Fruit fly (Drosophila melanogaster): ENCODE data around the gene CG11555.

Gene CG11555

DNA sequence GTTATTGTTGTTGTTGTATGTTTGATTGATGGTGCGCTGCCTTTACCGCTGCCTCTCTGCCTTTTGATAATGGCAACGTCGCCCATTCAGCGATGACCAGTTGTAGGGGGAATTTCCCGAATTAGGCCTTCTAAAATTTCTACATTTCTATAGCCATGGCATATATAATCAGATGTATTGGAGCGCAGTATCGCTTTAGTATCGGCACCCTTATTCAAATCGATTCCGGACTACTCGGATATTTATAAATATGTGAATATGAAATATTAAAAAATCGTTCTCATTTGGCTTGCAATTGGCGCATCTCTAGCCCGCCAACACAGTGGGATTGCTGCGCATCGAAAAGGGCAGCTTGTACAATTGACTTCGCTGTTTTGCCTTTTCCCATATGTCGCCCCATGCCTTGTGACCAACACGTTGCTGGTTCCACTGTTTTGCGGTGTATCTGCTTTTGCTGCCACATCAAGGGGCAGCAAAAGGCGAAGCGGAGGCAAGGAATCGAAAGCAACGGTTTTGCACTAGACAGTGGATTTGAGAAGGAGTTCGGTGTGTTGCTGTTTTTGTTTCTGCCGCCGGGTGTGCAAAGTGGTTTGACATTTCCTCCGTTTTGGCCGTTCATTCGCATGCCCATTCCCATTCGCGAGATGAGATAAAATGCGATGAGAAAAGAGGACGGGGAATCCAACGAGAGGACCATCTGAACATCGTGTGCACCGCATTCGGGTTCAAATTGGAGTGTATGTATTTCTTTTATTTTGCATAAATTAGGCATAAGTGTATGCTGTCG lies 48.8 kb upstream of the CG11555 start (continued):
- TF ChIP-seq YL-1 (GFP tag; optimal IDR thresholded peaks at IDR 0.05) (peak; percentile 7), Doc2 (GFP tag; IDR thresholded peaks at IDR 0.05) (no peak), odd (GFP tag; optimal IDR thresholded peaks at IDR 0.05) (peak; percentile 58), Fer1 (GFP tag; optimal IDR thresholded peaks at IDR 0.05) (peak; percentile 78), Med (GFP tag) (peak; percentile 79), CG33213 (GFP tag; optimal IDR thresholded peaks at IDR 0.05) (peak; percentile 24), zfh1 (GFP tag; IDR thresholded peaks at IDR 0.05) (peak; percentile 56; the same call in 2 of the 3 replicates), HmgZ (tag; optimal IDR thresholded peaks at IDR 0.05) (no peak), CG12299 (tag; optimal IDR thresholded peaks at IDR 0.05) (peak; percentile 27), CG34376 (GFP tag; optimal IDR thresholded peaks at IDR 0.05) (peak; percentile 21), Drgx (GFP tag; IDR thresholded peaks at IDR 0.05) (peak; percentile 67), CG1602 (GFP tag; optimal IDR thresholded peaks at IDR 0.05) (peak; percentile 41), Blimp-1 (GFP tag; optimal IDR thresholded peaks at IDR 0.05) (no peak), sens-2 (GFP tag; IDR thresholded peaks at IDR 0.05) (no peak), CG16815 (GFP tag; optimal IDR thresholded peaks at IDR 0.05) (peak; percentile 19), Taf1 (GFP tag; IDR thresholded peaks at IDR 0.05) (peak; percentile 42; the same call in 1 of the 2 replicates), Camta (GFP tag; optimal IDR thresholded peaks at IDR 0.05) (no peak), CG7357 (GFP tag; IDR thresholded peaks at IDR 0.05) (0 out of 3 replicates have a peak, but pooled peaks have one; percentile 33), shn (GFP tag; optimal IDR thresholded peaks at IDR 0.05) (peak; percentile 15), CG11560 (tag; IDR thresholded peaks at IDR 0.05) (no peak), mam (GFP tag; optimal IDR thresholded peaks at IDR 0.05) (peak; percentile 60), CG7786 (GFP tag; optimal IDR thresholded peaks at IDR 0.05) (peak; percentile 27), Scr (GFP tag; IDR thresholded peaks at IDR 0.05; ENCODE audit: partially characterized antibody) (no peak), CG4707 (GFP tag; optimal IDR thresholded peaks at IDR 0.05) (peak; percentile 71), Chrac-16 (GFP tag; optimal IDR thresholded peaks at IDR 0.05) (peak; percentile 67), ac (GFP tag; optimal IDR thresholded peaks at IDR 0.05) (no peak), h (optimal IDR thresholded peaks at IDR 0.05) (no peak), eve (GFP tag; optimal IDR thresholded peaks at IDR 0.05) (no peak), CkIIα-i1 (GFP tag; IDR thresholded peaks at IDR 0.05) (no peak), Pdp1 (GFP tag; optimal IDR thresholded peaks at IDR 0.05) (peak; percentile 46 to 58), CG4854 (GFP tag; optimal IDR thresholded peaks at IDR 0.05) (peak; percentile 27), Side (GFP tag; optimal IDR thresholded peaks at IDR 0.05) (no peak), CG32772 (GFP tag; IDR thresholded peaks at IDR 0.05) (peak; percentile 60; the same call in 1 of the 2 replicates), Kr (GFP tag; optimal IDR thresholded peaks at IDR 0.05) (no peak), CG6791 (GFP tag; IDR thresholded peaks at IDR 0.05; ENCODE audit: partially characterized antibody) (no peak), Hr3 (GFP tag; optimal IDR thresholded peaks at IDR 0.05) (peak; percentile 59), cas (GFP tag; IDR thresholded peaks at IDR 0.05) (no peak), org-1 (GFP tag; optimal IDR thresholded peaks at IDR 0.05) (peak; percentile 48), Sin3A (optimal IDR thresholded peaks at IDR 0.05) (no peak), so (GFP tag; IDR thresholded peaks at IDR 0.05) (0 out of 3 replicates have a peak, but pooled peaks have one; percentile 45), CG9876 (GFP tag; optimal IDR thresholded peaks at IDR 0.05) (no peak), CG32532 (GFP tag; IDR thresholded peaks at IDR 0.05) (peak; percentile 64), CG30020 (tag; optimal IDR thresholded peaks at IDR 0.05) (no peak), disco-r (GFP tag; optimal IDR thresholded peaks at IDR 0.05) (no peak), unc-4 (GFP tag; IDR thresholded peaks at IDR 0.05; ENCODE audit: partially characterized antibody) (no peak), CG3281 (GFP tag; optimal IDR thresholded peaks at IDR 0.05) (no peak), dm (GFP tag; optimal IDR thresholded peaks at IDR 0.05) (peak; percentile 27), CG17912 (GFP tag; optimal IDR thresholded peaks at IDR 0.05) (no peak), bowl (GFP tag; IDR thresholded peaks at IDR 0.05) (0 out of 2 replicates have a peak, but pooled peaks have one; percentile 9), CG9437 (GFP tag; optimal IDR thresholded peaks at IDR 0.05) (peak; percentile 14), Dfd (GFP tag; optimal IDR thresholded peaks at IDR 0.05) (no peak)
